Fruit fly (Drosophila melanogaster): ENCODE results near the gene ca.

ca gene

DNA sequence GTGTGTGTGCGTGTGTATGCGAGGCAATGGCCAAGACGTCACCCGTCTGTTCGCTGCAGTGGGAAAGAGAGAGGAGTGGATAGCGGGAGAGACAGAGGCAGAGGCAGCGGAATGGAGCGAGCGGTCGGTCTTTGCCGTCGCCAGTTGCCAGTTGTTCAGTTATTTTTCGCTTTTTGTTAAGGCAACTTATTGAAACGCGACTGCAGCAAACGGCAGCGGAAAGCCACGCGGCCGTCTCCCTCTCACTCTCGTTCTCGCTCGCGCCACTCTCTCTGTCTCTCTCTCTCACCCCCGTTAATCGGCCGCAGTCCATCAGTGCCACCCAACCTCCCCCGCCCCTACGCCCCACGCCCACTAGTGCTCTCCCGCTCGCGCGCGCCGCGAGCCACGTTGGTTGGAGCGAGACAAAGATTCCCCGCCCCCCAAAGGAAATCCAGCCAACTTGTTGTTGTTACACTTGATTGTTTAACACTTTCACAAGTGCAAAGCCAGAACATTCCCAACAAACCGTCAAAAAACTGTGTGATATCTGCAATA is 33.7 kb upstream of the ca start (continued):
- TF ChIP-seq CG6808 (GFP tag; optimal IDR thresholded peaks at IDR 0.05) (peak; percentile 30), Blimp-1 (GFP tag; optimal IDR thresholded peaks at IDR 0.05) (peak; percentile 76), svp (GFP tag) (peak; percentile 68), Gug (GFP tag; IDR thresholded peaks at IDR 0.05) (peak; percentile 51), Hr4 (GFP tag; optimal IDR thresholded peaks at IDR 0.05) (no peak), fd59A (GFP tag; optimal IDR thresholded peaks at IDR 0.05) (no peak), CG3919 (GFP tag; optimal IDR thresholded peaks at IDR 0.05) (peak; percentile 6), fkh (GFP tag; optimal IDR thresholded peaks at IDR 0.05) (peak; percentile 83), CG31627 (GFP tag; optimal IDR thresholded peaks at IDR 0.05) (no peak), eg (GFP tag; IDR thresholded peaks at IDR 0.05) (peak; percentile 53; the same call in 1 of the 3 replicates), CG6276 (GFP tag; optimal IDR thresholded peaks at IDR 0.05) (peak; percentile 49), Hr38 (GFP tag; optimal IDR thresholded peaks at IDR 0.05) (no peak), Ets21C (GFP tag; optimal IDR thresholded peaks at IDR 0.05) (no peak), Sox15 (GFP tag; optimal IDR thresholded peaks at IDR 0.05) (no peak), CG1621 (tag; optimal IDR thresholded peaks at IDR 0.05) (peak; percentile 24)

DNA sequence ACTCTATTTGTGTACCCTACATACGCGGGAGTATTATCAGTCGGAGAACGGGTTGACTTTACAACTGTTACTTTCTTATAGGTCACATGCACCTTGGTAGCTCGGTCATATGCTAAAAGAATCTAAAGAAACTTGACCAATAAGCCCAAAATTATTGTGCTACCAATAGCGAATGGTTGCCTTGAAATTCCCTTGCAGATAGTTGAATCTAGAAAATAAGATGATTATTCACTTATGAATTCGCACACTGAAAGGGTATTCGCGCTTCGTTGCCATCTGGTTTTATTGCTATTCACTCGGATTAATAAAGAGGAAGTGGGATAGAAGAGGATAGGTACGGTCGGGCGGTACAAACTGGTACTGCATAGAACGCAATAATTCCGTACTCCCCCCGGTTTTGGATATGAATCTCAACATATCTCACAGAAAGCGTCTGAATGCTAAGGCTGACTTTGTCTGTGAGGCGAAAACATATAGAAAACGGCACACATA is 32.7 kb upstream of the ca start:
- TF ChIP-seq Lpt (GFP tag; optimal IDR thresholded peaks at IDR 0.05) (peak; percentile 58), vri (GFP tag; optimal IDR thresholded peaks at IDR 0.05) (peak; percentile 35), Eip75B (GFP tag; optimal IDR thresholded peaks at IDR 0.05) (peak; percentile 68), Gug (GFP tag; IDR thresholded peaks at IDR 0.05) (peak; percentile 72), acj6 (GFP tag; optimal IDR thresholded peaks at IDR 0.05) (peak; percentile 81), Eip93F (GFP tag; optimal IDR thresholded peaks at IDR 0.05) (no peak), fd59A (GFP tag; optimal IDR thresholded peaks at IDR 0.05) (peak; percentile 79), CG16779 (tag; optimal IDR thresholded peaks at IDR 0.05) (no peak), Hr38 (GFP tag; optimal IDR thresholded peaks at IDR 0.05) (no peak), dac (GFP tag; optimal IDR thresholded peaks at IDR 0.05) (peak; percentile 72), esn (GFP tag; optimal IDR thresholded peaks at IDR 0.05) (peak; percentile 79), Hr39 (GFP tag; optimal IDR thresholded peaks at IDR 0.05) (peak; percentile 86), spab (GFP tag; optimal IDR thresholded peaks at IDR 0.05) (peak; percentile 66), CG11294 (GFP tag; IDR thresholded peaks at IDR 0.05) (peak; percentile 74), CG3919 (GFP tag; optimal IDR thresholded peaks at IDR 0.05) (peak; percentile 74), CG11762 (GFP tag; optimal IDR thresholded peaks at IDR 0.05; ENCODE audit: insufficient read depth) (peak; percentile 52), svp (GFP tag) (peak; percentile 84), Sox14 (GFP tag; optimal IDR thresholded peaks at IDR 0.05) (peak; percentile 83), cyc (GFP tag; optimal IDR thresholded peaks at IDR 0.05) (peak; percentile 74), CG6808 (GFP tag; optimal IDR thresholded peaks at IDR 0.05) (peak; percentile 73), CG6163 (GFP tag; IDR thresholded peaks at IDR 0.05) (peak; percentile 80), Ets96B (tag; optimal IDR thresholded peaks at IDR 0.05) (peak; percentile 61), CG9139 (GFP tag; optimal IDR thresholded peaks at IDR 0.05) (peak; percentile 59), Blimp-1 (GFP tag; optimal IDR thresholded peaks at IDR 0.05) (no peak), Met (GFP tag; optimal IDR thresholded peaks at IDR 0.05) (peak; percentile 61), dsx (GFP tag; optimal IDR thresholded peaks at IDR 0.05; ENCODE audit: poor library complexity, severe bottlenecking) (peak; percentile 46), CG8119 (GFP tag; IDR thresholded peaks at IDR 0.05) (peak; percentile 83), CG4318 (GFP tag; optimal IDR thresholded peaks at IDR 0.05) (peak; percentile 70), OdsH (GFP tag; optimal IDR thresholded peaks at IDR 0.05) (peak; percentile 87), Eip78C (GFP tag) (peak; percentile 95), achi (GFP tag; optimal IDR thresholded peaks at IDR 0.05) (peak; percentile 71), CG10631 (GFP tag; optimal IDR thresholded peaks at IDR 0.05) (peak; percentile 77), CG6276 (GFP tag; optimal IDR thresholded peaks at IDR 0.05) (peak; percentile 68), net (GFP tag; optimal IDR thresholded peaks at IDR 0.05) (peak; percentile 76), pdm3 (GFP tag; optimal IDR thresholded peaks at IDR 0.05) (peak; percentile 87), CG1621 (tag; optimal IDR thresholded peaks at IDR 0.05) (peak; percentile 72), Ets21C (GFP tag; optimal IDR thresholded peaks at IDR 0.05) (peak; percentile 55), CG31627 (GFP tag; optimal IDR thresholded peaks at IDR 0.05) (peak; percentile 80), CG11902 (GFP tag; optimal IDR thresholded peaks at IDR 0.05) (peak; percentile 76), ss (GFP tag; optimal IDR thresholded peaks at IDR 0.05) (peak; percentile 67 to 86), fd85E (GFP tag; optimal IDR thresholded peaks at IDR 0.05) (peak; percentile 37), CG15336 (GFP tag; IDR thresholded peaks at IDR 0.05) (peak; percentile 81), Hr4 (GFP tag; optimal IDR thresholded peaks at IDR 0.05) (peak; percentile 90), CG6792 (GFP tag; optimal IDR thresholded peaks at IDR 0.05) (peak; percentile 73)
